Fruit fly (Drosophila melanogaster) whole organism, embryonic: ENCODE data around the gene rictor.

Experiments
- Ada2b ChIP-seq: fragments of 200-800 bp; sonication (Bioruptor generic); IDR thresholded peaks from 2 replicates; pipeline ENCODE4 v1.3.6; 2022; ENCODE audit warnings: missing biosample characterization, missing genetic modification characterization
- Adf1 ChIP-seq: fragments of 200-800 bp; sonication (Bioruptor generic); IDR thresholded peaks from 2 replicates; pipeline ENCODE4 v1.3.6; 2022; ENCODE audit warnings: missing biosample characterization, missing genetic modification characterization
- Bgb ChIP-seq: fragments of 200-800 bp; sonication (Bioruptor generic); IDR thresholded peaks from 2 replicates; pipeline ENCODE4 v1.3.6; 2022; ENCODE audit warnings: missing biosample characterization, missing genetic modification characterization; ENCODE audit not compliant: partially characterized antibody
- CG10543 ChIP-seq: fragments of 200-800 bp; sonication (Bioruptor generic); optimal IDR thresholded peaks from 3 replicates; lab custom pipeline; 2017; ENCODE audit warnings: missing biosample characterization, mild to moderate bottlenecking, missing genetic modification characterization, moderate library complexity
- CG11723 ChIP-seq: fragments of 200-800 bp; sonication (Bioruptor generic); optimal IDR thresholded peaks from 2 replicates; lab custom pipeline; 2017; ENCODE audit warnings: missing biosample characterization, mild to moderate bottlenecking, missing genetic modification characterization
- CG14014 ChIP-seq: fragments of 200-800 bp; sonication (Bioruptor generic); IDR thresholded peaks from 2 replicates; pipeline ENCODE4 v1.3.6; 2022; ENCODE audit warnings: missing biosample characterization, missing genetic modification characterization
- CG14050 ChIP-seq: fragments of 200-800 bp; sonication (Bioruptor generic); IDR thresholded peaks from 3 replicates; pipeline ENCODE4 v1.3.6; 2022; ENCODE audit warnings: missing biosample characterization, missing genetic modification characterization
- CG1603 ChIP-seq: fragments of 200-800 bp; sonication (Bioruptor generic); optimal IDR thresholded peaks from 2 replicates; lab custom pipeline; 2019; ENCODE audit warnings: missing biosample characterization, mild to moderate bottlenecking, missing genetic modification characterization, moderate library complexity
- CG18011 ChIP-seq: fragments of 200-800 bp; sonication (Bioruptor generic); optimal IDR thresholded peaks from 2 replicates; lab custom pipeline; 2017; ENCODE audit warnings: missing biosample characterization, missing genetic modification characterization, mild to moderate bottlenecking, moderate library complexity, missing genotype
- CG18619 ChIP-seq: fragments of 200-800 bp; sonication (Bioruptor generic); optimal IDR thresholded peaks from 3 replicates; lab custom pipeline; 2017; ENCODE audit warnings: missing biosample characterization, mild to moderate bottlenecking, missing genetic modification characterization
- CG34224 ChIP-seq: fragments of 200-800 bp; sonication (Bioruptor generic); IDR thresholded peaks from 3 replicates; pipeline ENCODE4 v1.3.6; 2022; ENCODE audit warnings: missing biosample characterization, missing genetic modification characterization; ENCODE audit not compliant: partially characterized antibody
- CG42726 ChIP-seq: fragments of 200-800 bp; sonication (Bioruptor generic); IDR thresholded peaks from 2 replicates; pipeline ENCODE4 v1.3.6; 2022; ENCODE audit warnings: missing biosample characterization, missing genetic modification characterization; ENCODE audit not compliant: partially characterized antibody
- CG4360 ChIP-seq: fragments of 200-800 bp; sonication (Bioruptor generic); IDR thresholded peaks from 2 replicates; pipeline ENCODE4 v1.3.6; 2022; ENCODE audit warnings: missing biosample characterization, missing genetic modification characterization
- D ChIP-seq, 2 experiments: fragments of 200-800 bp in 1 of 2; fragments of >200 bp in 1 of 2; sonication (Bioruptor generic) in 1 of 2; optimal IDR thresholded peaks; 2 replicates in 1 of 2; 3 replicates in 1 of 2; lab custom pipeline; 2017; ENCODE audit warnings: mild to moderate bottlenecking in 1 of 2, missing biosample characterization in 1 of 2, missing genetic modification characterization in 1 of 2, missing genetic modification reagents in 1 of 2
- Dp ChIP-seq: fragments of 200-800 bp; sonication (Bioruptor generic); optimal IDR thresholded peaks from 2 replicates; lab custom pipeline; 2018; ENCODE audit warnings: missing biosample characterization, mild to moderate bottlenecking, missing genetic modification characterization, moderate library complexity
- E2f2 ChIP-seq: fragments of 200-800 bp; sonication (Bioruptor generic); IDR thresholded peaks from 2 replicates; pipeline ENCODE4 v1.3.6; 2022; ENCODE audit warnings: missing biosample characterization, missing genetic modification characterization
- Elba2 ChIP-seq: fragments of 200-800 bp; sonication (Bioruptor generic); optimal IDR thresholded peaks from 3 replicates; lab custom pipeline; 2016; ENCODE audit warnings: missing biosample characterization, missing genetic modification characterization
- NFAT ChIP-seq: fragments of 200-800 bp; sonication (Bioruptor generic); IDR thresholded peaks from 2 replicates; pipeline ENCODE4 v1.3.6; 2022; ENCODE audit warnings: missing biosample characterization, missing genetic modification characterization
- Pdp1 ChIP-seq, 2 experiments: fragments of 200-800 bp; sonication (Bioruptor generic); optimal IDR thresholded peaks; 3 replicates each; lab custom pipeline; 2016; ENCODE audit warnings: missing biosample characterization in 2 of 2, missing genetic modification characterization in 2 of 2, mild to moderate bottlenecking in 1 of 2, moderate library complexity in 1 of 2
- Trl ChIP-seq, 3 experiments: fragments of >200 bp in 2 of 3; fragments of 200-800 bp in 1 of 3; sonication (Bioruptor generic) in 1 of 3; optimal IDR thresholded peaks; 2 replicates in 1 of 3; 3 replicates in 2 of 3; lab custom pipeline; 2016 to 2017; ENCODE audit warnings: missing biosample characterization in 1 of 3, missing genetic modification characterization in 1 of 3
- chinmo ChIP-seq: fragments of 200-800 bp; sonication (Bioruptor generic); IDR thresholded peaks from 4 replicates; pipeline ENCODE4 v1.3.6; 2022; ENCODE audit warnings: missing biosample characterization, missing genetic modification characterization; ENCODE audit not compliant: partially characterized antibody
- crol ChIP-seq: fragments of 200-800 bp; sonication (Bioruptor generic); IDR thresholded peaks from 2 replicates; pipeline ENCODE4 v1.3.6; 2022; ENCODE audit warnings: missing biosample characterization, missing genetic modification characterization
- dysf ChIP-seq: fragments of 200-800 bp; sonication (Bioruptor generic); IDR thresholded peaks from 3 replicates; pipeline ENCODE4 v1.3.6; 2022; ENCODE audit warnings: missing biosample characterization, missing genetic modification characterization
- ewg ChIP-seq: fragments of 200-800 bp; sonication (Bioruptor generic); optimal IDR thresholded peaks from 3 replicates; lab custom pipeline; 2017; ENCODE audit warnings: mild to moderate bottlenecking, missing biosample characterization, missing genetic modification reagents, missing genetic modification characterization
- kni ChIP-seq: fragments of 200-800 bp; sonication (Bioruptor generic); optimal IDR thresholded peaks from 3 replicates; lab custom pipeline; 2017; ENCODE audit warnings: mild to moderate bottlenecking, missing biosample characterization, missing genetic modification reagents, missing genetic modification characterization
- knrl ChIP-seq: fragments of 200-800 bp; sonication (Bioruptor generic); IDR thresholded peaks from 3 replicates; pipeline ENCODE4 v1.3.6; 2022; ENCODE audit warnings: missing biosample characterization, missing genetic modification characterization; ENCODE audit not compliant: partially characterized antibody
- lmd ChIP-seq: fragments of 200-800 bp; sonication (Bioruptor generic); IDR thresholded peaks from 2 replicates; pipeline ENCODE4 v1.3.6; 2022; ENCODE audit warnings: missing biosample characterization, missing genetic modification characterization
- mam ChIP-seq: fragments of 200-800 bp; sonication (Bioruptor generic); optimal IDR thresholded peaks from 3 replicates; lab custom pipeline; 2016; ENCODE audit warnings: missing biosample characterization, missing genetic modification characterization
- nom ChIP-seq: fragments of 200-800 bp; sonication (Bioruptor generic); optimal IDR thresholded peaks from 2 replicates; lab custom pipeline; 2017; ENCODE audit warnings: missing biosample characterization, missing genetic modification characterization, mild to moderate bottlenecking, moderate library complexity, missing genetic modification reagents
- odd ChIP-seq: fragments of 200-800 bp; sonication (Bioruptor generic); optimal IDR thresholded peaks from 2 replicates; lab custom pipeline; 2017; ENCODE audit warnings: missing biosample characterization, mild to moderate bottlenecking, missing genetic modification characterization
- pan ChIP-seq, 4 experiments: fragments of >200 bp in 3 of 4; fragments of 200-800 bp in 1 of 4; sonication (Bioruptor generic) in 1 of 4; optimal IDR thresholded peaks in 3 of 4; IDR thresholded peaks in 1 of 4; 2 replicates each; pipeline versions ENCODE4 v1.3.6 to Lab custom; 2017 to 2022; ENCODE audit warnings: missing biosample characterization in 2 of 4, missing genetic modification characterization in 2 of 4, mixed read lengths in 1 of 4
- pfk ChIP-seq: fragments of 200-800 bp; sonication (Bioruptor generic); optimal IDR thresholded peaks from 2 replicates; lab custom pipeline; 2018; ENCODE audit warnings: missing biosample characterization, mild to moderate bottlenecking, missing genetic modification characterization, moderate library complexity
- pros ChIP-seq: fragments of 200-800 bp; sonication (Bioruptor generic); optimal IDR thresholded peaks from 3 replicates; lab custom pipeline; 2019; ENCODE audit warnings: missing biosample characterization, mild to moderate bottlenecking, missing genetic modification characterization, moderate library complexity
- sc ChIP-seq, 3 experiments: fragments of >200 bp in 2 of 3; fragments of 200-800 bp in 1 of 3; sonication (Bioruptor generic) in 1 of 3; optimal IDR thresholded peaks; 2 replicates in 2 of 3; 3 replicates in 1 of 3; lab custom pipeline; 2017; ENCODE audit warnings: mild to moderate bottlenecking in 1 of 3, missing biosample characterization in 1 of 3, missing genetic modification characterization in 1 of 3, missing genetic modification reagents in 1 of 3
- sim ChIP-seq: fragments of 200-800 bp; sonication (Bioruptor generic); IDR thresholded peaks from 2 replicates; pipeline ENCODE4 v1.3.6; 2022; ENCODE audit warnings: missing biosample characterization, missing genetic modification characterization
- tio ChIP-seq: fragments of 200-800 bp; sonication (Bioruptor generic); optimal IDR thresholded peaks from 2 replicates; lab custom pipeline; 2017; ENCODE audit warnings: missing biosample characterization, missing genetic modification characterization, inconsistent platforms
- wdn ChIP-seq: fragments of 200-800 bp; sonication (Bioruptor generic); IDR thresholded peaks from 2 replicates; pipeline ENCODE4 v1.3.6; 2022; ENCODE audit warnings: missing biosample characterization, missing genetic modification characterization
- zf30C ChIP-seq: fragments of 200-800 bp; sonication (Bioruptor generic); optimal IDR thresholded peaks from 3 replicates; lab custom pipeline; 2018; ENCODE audit warnings: missing biosample characterization, mild to moderate bottlenecking, missing genetic modification characterization
- zfh2 ChIP-seq: fragments of 200-800 bp; sonication (Bioruptor generic); optimal IDR thresholded peaks from 2 replicates; lab custom pipeline; 2016; ENCODE audit warnings: missing biosample characterization, missing genetic modification characterization

The rictor gene

dm6 chrX:19261528-19262102, 575 bp upstream of the rictor start, which contains the start of gene Vav (continued):
- TF ChIP-seq odd (GFP tag; lab: Kevin White, UChicago) = peak; percentile 52
- TF ChIP-seq NFAT (GFP tag; lab: Robert Waterston, UW) = no peak
- peak; percentile 53; the same call in 1 of the 2 replicates for TF ChIP-seq E2f2
- TF ChIP-seq Dp = peak; percentile 9
- TF ChIP-seq dysf (GFP tag; lab: Robert Waterston, UW) = 0 out of 3 replicates have a peak, but pooled peaks have one; percentile 6
- no peak for TF ChIP-seq CG18011 (GFP tag; lab: Kevin White, UChicago)
- TF ChIP-seq Adf1 (GFP tag; lab: Robert Waterston, UW) = no peak
- TF ChIP-seq pan (optimal IDR thresholded peaks at IDR 0.05; lab: Kevin White, UChicago) = no peak
- peak in 1 of 2 experiments; percentile 37 for TF ChIP-seq pan (GFP tag; optimal IDR thresholded peaks at IDR 0.05 in 1 of 2, IDR thresholded peaks at IDR 0.05 in 1 of 2)

- TF ChIP-seq Bgb (GFP tag; lab: Robert Waterston, UW) (no peak), crol (GFP tag; lab: Robert Waterston, UW) (peak; percentile 71), zf30C (GFP tag; lab: Kevin White, UChicago) (no peak), Dp (no peak), nom (GFP tag; lab: Kevin White, UChicago) (peak; percentile 41), sc (optimal IDR thresholded peaks at IDR 0.05; lab: Kevin White, UChicago) (no peak), sc (GFP tag; optimal IDR thresholded peaks at IDR 0.05; lab: Kevin White, UChicago) (no peak), CG11723 (GFP tag; lab: Kevin White, UChicago) (no peak), CG34224 (GFP tag; lab: Robert Waterston, UW) (no peak), Pdp1 (GFP tag; optimal IDR thresholded peaks at IDR 0.05; lab: Kevin White, UChicago) (peak in 1 of 2 experiments; percentile 4), CG42726 (GFP tag; lab: Robert Waterston, UW) (0 out of 2 replicates have a peak, but pooled peaks have one; percentile 11), CG4360 (GFP tag; lab: Robert Waterston, UW) (peak; percentile 85), Elba2 (peak; percentile 19)
Measured at dm6 chrX:19260696-19260989, 397 bp downstream of the rictor start.

dm6 chrX:19259802-19260695, 991 bp downstream of the rictor start:
- TF ChIP-seq zfh2 = no peak
- TF ChIP-seq ewg (GFP tag; lab: Kevin White, UChicago) = no peak
- peak; percentile 94 for TF ChIP-seq CG4360 (GFP tag; lab: Robert Waterston, UW)
- TF ChIP-seq wdn (GFP tag; lab: Robert Waterston, UW) = no peak
- no peak for TF ChIP-seq CG1603 (tag; lab: Kevin White, UChicago)
- TF ChIP-seq Ada2b (GFP tag; lab: Robert Waterston, UW) = no peak
- TF ChIP-seq Adf1 (GFP tag; lab: Robert Waterston, UW) = peak; percentile 56; the same call in 1 of the 2 replicates
- peak; percentile 74 to 77 for TF ChIP-seq Trl (optimal IDR thresholded peaks at IDR 0.05; lab: Kevin White, UChicago)
- no peak for TF ChIP-seq Trl (GFP tag; optimal IDR thresholded peaks at IDR 0.05; lab: Kevin White, UChicago)
- TF ChIP-seq CG14014 (GFP tag; lab: Robert Waterston, UW) = no peak
- no peak for TF ChIP-seq knrl
- TF ChIP-seq tio = no peak
- TF ChIP-seq CG10543 = no peak
- TF ChIP-seq CG14050 (GFP tag; lab: Robert Waterston, UW) = no peak
- TF ChIP-seq lmd (GFP tag; lab: Robert Waterston, UW) = no peak
- no peak for TF ChIP-seq D (optimal IDR thresholded peaks at IDR 0.05; lab: Kevin White, UChicago)
- TF ChIP-seq D (GFP tag; optimal IDR thresholded peaks at IDR 0.05; lab: Kevin White, UChicago) = no peak
- no peak for TF ChIP-seq CG11723 (GFP tag; lab: Kevin White, UChicago)
- TF ChIP-seq Pdp1 (GFP tag; optimal IDR thresholded peaks at IDR 0.05; lab: Kevin White, UChicago) = peak in 1 of 2 experiments; percentile 64
- TF ChIP-seq mam (GFP tag; lab: Kevin White, UChicago) = no peak
- peak; percentile 28 for TF ChIP-seq kni (GFP tag; lab: Kevin White, UChicago)
- TF ChIP-seq CG18619 (GFP tag; lab: Kevin White, UChicago) = no peak
- TF ChIP-seq chinmo (GFP tag; lab: Robert Waterston, UW) = 0 out of 4 replicates have a peak, but pooled peaks have one; percentile 46
- TF ChIP-seq pros (GFP tag; lab: Kevin White, UChicago) = peak; percentile 7
- no peak for TF ChIP-seq sim (GFP tag; lab: Robert Waterston, UW)
- TF ChIP-seq pfk (GFP tag; lab: Kevin White, UChicago) = no peak
